Worm (Caenorhabditis elegans): ENCODE measurements around the gene C23G10.11.

Gene C23G10.11

ce11 chrIII:6198378-6199234 is 16.8 kb downstream of the C23G10.11 start, which contains the start of the genes C23G10.7 and rpn-2 (continued):
- TF ChIP-seq mes-2 (tag; optimal IDR thresholded peaks at IDR 0.05; ENCODE audit: poor library complexity, severe bottlenecking) (peak; percentile 64), rbr-2 (tag; optimal IDR thresholded peaks at IDR 0.05) (peak; percentile 65), ztf-7 (tag; optimal IDR thresholded peaks at IDR 0.05) (peak; percentile 41), Y48G9A.11 (GFP tag; IDR thresholded peaks at IDR 0.05) (peak; percentile 60; the same call in 1 of the 2 replicates), attf-4 (tag; optimal IDR thresholded peaks at IDR 0.05) (no peak), ztf-11 (tag; optimal IDR thresholded peaks at IDR 0.05) (no peak)

DNA sequence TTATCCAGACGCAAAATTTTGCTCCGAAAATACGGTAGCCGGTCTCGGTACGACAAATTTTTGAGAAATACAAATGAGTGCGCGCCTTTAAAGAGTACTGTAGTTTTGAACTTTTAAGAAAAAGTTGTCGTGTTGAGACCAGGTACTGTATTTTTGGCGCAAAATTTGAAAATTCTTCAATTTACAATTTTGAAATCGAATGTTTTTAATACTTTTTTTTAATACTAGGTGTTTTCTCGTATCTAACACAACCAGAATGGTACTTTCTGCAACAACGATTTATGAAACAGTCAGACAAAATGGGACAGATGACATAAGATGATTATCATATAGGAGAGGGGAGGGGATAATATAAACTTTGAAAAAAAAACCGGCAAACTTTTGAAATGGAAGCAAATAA is 19.7 kb downstream of the C23G10.11 start:
- TF ChIP-seq pha-4 (GFP tag; IDR thresholded peaks at IDR 0.05) (no peak), pha-4 (tag; optimal IDR thresholded peaks at IDR 0.05) (no peak), F49E8.2 (tag; optimal IDR thresholded peaks at IDR 0.05; ENCODE audit: borderline replicate concordance) (peak; percentile 70), attf-4 (tag; optimal IDR thresholded peaks at IDR 0.05) (no peak), mdt-29 (GFP tag; IDR thresholded peaks at IDR 0.05) (no peak), snpc-1.2 (GFP tag; IDR thresholded peaks at IDR 0.05) (no peak), Y48G9A.11 (GFP tag; IDR thresholded peaks at IDR 0.05) (0 out of 2 replicates have a peak, but pooled peaks have one; percentile 29), nhr-11 (tag; optimal IDR thresholded peaks at IDR 0.05) (no peak), saeg-2 (GFP tag; IDR thresholded peaks at IDR 0.05) (no peak), lin-38 (GFP tag; IDR thresholded peaks at IDR 0.05) (peak; percentile 51)

DNA sequence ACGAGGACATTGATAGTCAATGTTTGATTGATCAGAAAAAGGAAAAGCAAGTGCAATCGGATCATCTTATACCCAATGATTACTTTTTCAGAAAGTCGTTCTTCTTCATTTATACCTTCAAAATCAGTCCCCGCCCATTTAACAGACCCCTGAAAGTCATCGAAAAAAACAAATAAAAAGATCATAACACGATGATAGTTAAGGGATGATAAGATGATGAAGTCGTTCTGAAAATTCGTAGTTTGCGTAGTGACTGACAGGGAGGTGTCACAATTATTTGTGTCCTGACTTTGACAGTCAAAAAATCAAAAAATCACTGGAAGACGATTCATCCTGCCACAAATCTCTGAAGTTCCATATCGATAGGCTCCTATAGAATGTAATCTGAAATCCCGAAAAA is 20.9 kb downstream of the C23G10.11 start, which contains the start of gene ugt-66:
ugt-66 (minus strand) TSS at position 101 of the 400 bp plus-strand sequence.
- TF ChIP-seq aha-1 (tag) (no peak), vab-7 (GFP tag; IDR thresholded peaks at IDR 0.05) (no peak)

ce11 chrIII:6190810-6191209 is 24.6 kb downstream of the C23G10.11 start, which contains the start of gene C23G10.5:
TSS of gene C23G10.5 (plus strand) at chrIII:6191110.
- TF ChIP-seq nhr-48 (tag; optimal IDR thresholded peaks at IDR 0.05), result no peak

- no peak for TF ChIP-seq ceh-20 (GFP tag; IDR thresholded peaks at IDR 0.05)
- no peak for TF ChIP-seq nhr-77 (tag; optimal IDR thresholded peaks at IDR 0.05)
These were observed 32.3 kb downstream of the C23G10.11 start, which contains the start of gene nas-28 for ce11 chrIII:6183118-6183517. TSS of gene nas-28 (minus strand) at chrIII:6183218.

DNA sequence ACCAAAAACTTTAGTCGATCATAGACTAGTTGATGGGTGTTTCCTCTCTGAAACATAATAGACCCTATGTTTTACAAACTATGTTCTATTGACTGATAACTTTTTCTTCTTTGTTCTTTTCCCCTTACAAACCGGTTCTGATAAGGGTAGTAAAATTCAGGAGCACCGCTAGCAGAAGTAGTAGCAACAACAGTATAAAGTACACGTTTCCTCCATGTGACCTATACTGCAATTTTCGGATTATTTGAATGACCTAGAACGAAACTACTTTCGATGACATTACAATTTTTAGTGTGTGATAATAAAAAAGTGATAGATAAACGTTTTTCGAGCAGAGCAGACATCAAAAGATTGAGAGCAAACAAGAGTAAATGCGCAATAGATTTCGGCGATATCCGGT is 35.1 kb downstream of the C23G10.11 start:
- peak; percentile 35 for TF ChIP-seq nhr-48 (tag; optimal IDR thresholded peaks at IDR 0.05)
- TF ChIP-seq mxl-3 (GFP tag; optimal IDR thresholded peaks at IDR 0.05), result peak; percentile 4
- TF ChIP-seq ceh-32 (tag; optimal IDR thresholded peaks at IDR 0.05; ENCODE audit: poor library complexity), result no peak
- 0 out of 2 replicates have a peak, but pooled peaks have one; percentile 20 for TF ChIP-seq tra-1 (GFP tag; IDR thresholded peaks at IDR 0.05)
- TF ChIP-seq dmd-6 (GFP tag; IDR thresholded peaks at IDR 0.05), result peak; percentile 78
- TF ChIP-seq dpl-1 (GFP tag; optimal IDR thresholded peaks at IDR 0.05), result no peak
- peak; percentile 67 for TF ChIP-seq pqm-1 (tag; optimal IDR thresholded peaks at IDR 0.05)
- TF ChIP-seq hlh-11 (tag; optimal IDR thresholded peaks at IDR 0.05), result peak; percentile 78
- no peak for TF ChIP-seq aly-2 (tag; optimal IDR thresholded peaks at IDR 0.05)
- TF ChIP-seq lin-1 (GFP tag; IDR thresholded peaks at IDR 0.05), result peak; percentile 48; the same call in 1 of the 2 replicates
- peak in 1 of 2 experiments; percentile 64 for TF ChIP-seq mdl-1 (tag; optimal IDR thresholded peaks at IDR 0.05)
- TF ChIP-seq nhr-11 (tag; optimal IDR thresholded peaks at IDR 0.05), result no peak
- no peak for TF ChIP-seq pha-4 (GFP tag; IDR thresholded peaks at IDR 0.05)
- no peak for TF ChIP-seq pha-4 (tag; optimal IDR thresholded peaks at IDR 0.05)
- TF ChIP-seq php-3 (GFP tag; IDR thresholded peaks at IDR 0.05), result peak; percentile 82
- TF ChIP-seq dve-1 (tag; optimal IDR thresholded peaks at IDR 0.05; ENCODE audit: insufficient read depth), result peak; percentile 89
- TF ChIP-seq hlh-30 (tag; optimal IDR thresholded peaks at IDR 0.05; ENCODE audit: insufficient read depth), result peak; percentile 5
- TF ChIP-seq daf-16 (GFP tag; optimal IDR thresholded peaks at IDR 0.05), result no peak
- peak; percentile 72 for TF ChIP-seq daf-16 (tag; optimal IDR thresholded peaks at IDR 0.05)
- peak; percentile 56 for TF ChIP-seq nhr-28 (tag; optimal IDR thresholded peaks at IDR 0.05)
- TF ChIP-seq nhr-77 (tag; optimal IDR thresholded peaks at IDR 0.05), result peak; percentile 20
